Fruit fly (Drosophila melanogaster) whole organism, embryonic: ENCODE data around the gene Gen.

Experiments
- B-H2 ChIP-seq: fragments of 200-800 bp; sonication (Bioruptor generic); optimal IDR thresholded peaks from 2 replicates; lab custom pipeline; 2018; ENCODE audit warnings: missing biosample characterization, mild to moderate bottlenecking, missing genetic modification characterization
- CG10543 ChIP-seq: fragments of 200-800 bp; sonication (Bioruptor generic); optimal IDR thresholded peaks from 3 replicates; lab custom pipeline; 2017; ENCODE audit warnings: missing biosample characterization, mild to moderate bottlenecking, missing genetic modification characterization, moderate library complexity
- CG10979 ChIP-seq: fragments of 200-800 bp; sonication (Bioruptor generic); optimal IDR thresholded peaks from 2 replicates; lab custom pipeline; 2018; ENCODE audit warnings: missing biosample characterization, mild to moderate bottlenecking, missing genetic modification characterization, moderate library complexity
- CG11398 ChIP-seq: fragments of 200-800 bp; sonication (Bioruptor generic); optimal IDR thresholded peaks from 2 replicates; lab custom pipeline; 2016; ENCODE audit warnings: missing biosample characterization, missing genetic modification characterization
- CG12155 ChIP-seq: fragments of 200-800 bp; sonication (Bioruptor generic); optimal IDR thresholded peaks from 3 replicates; lab custom pipeline; 2016; ENCODE audit warnings: missing biosample characterization, missing genetic modification characterization
- CG14667 ChIP-seq: fragments of 200-800 bp; sonication (Bioruptor generic); IDR thresholded peaks from 2 replicates; pipeline ENCODE4 v1.3.6; 2022; ENCODE audit warnings: missing biosample characterization, missing genetic modification characterization
- CG14965 ChIP-seq: fragments of 200-800 bp; sonication (Bioruptor generic); optimal IDR thresholded peaks from 2 replicates; lab custom pipeline; 2016; ENCODE audit warnings: missing biosample characterization, missing genetic modification characterization, borderline replicate concordance
- CG15011 ChIP-seq: fragments of 200-800 bp; sonication (Bioruptor generic); optimal IDR thresholded peaks from 3 replicates; lab custom pipeline; 2018; ENCODE audit warnings: missing biosample characterization, mild to moderate bottlenecking, missing genetic modification characterization
- CG15601 ChIP-seq: fragments of 200-800 bp; sonication (Bioruptor generic); optimal IDR thresholded peaks from 3 replicates; lab custom pipeline; 2019; ENCODE audit warnings: missing biosample characterization, mild to moderate bottlenecking, missing genetic modification characterization, moderate library complexity
- CG18011 ChIP-seq: fragments of 200-800 bp; sonication (Bioruptor generic); optimal IDR thresholded peaks from 2 replicates; lab custom pipeline; 2017; ENCODE audit warnings: missing biosample characterization, missing genetic modification characterization, mild to moderate bottlenecking, moderate library complexity, missing genotype
- CG30403 ChIP-seq: fragments of 200-800 bp; sonication (Bioruptor generic); optimal IDR thresholded peaks from 3 replicates; lab custom pipeline; 2016; ENCODE audit warnings: missing biosample characterization, missing genetic modification characterization
- CG3065 ChIP-seq: fragments of 200-800 bp; sonication (Bioruptor generic); optimal IDR thresholded peaks from 2 replicates; lab custom pipeline; 2016; ENCODE audit warnings: missing biosample characterization, missing genetic modification characterization
- CG32767 ChIP-seq: fragments of 200-800 bp; sonication (Bioruptor generic); IDR thresholded peaks from 2 replicates; pipeline ENCODE4 v1.3.6; 2022; ENCODE audit warnings: missing biosample characterization, missing genetic modification characterization
- CG3407 ChIP-seq: fragments of 200-800 bp; sonication (Bioruptor generic); optimal IDR thresholded peaks from 2 replicates; lab custom pipeline; 2018; ENCODE audit warnings: missing biosample characterization, mild to moderate bottlenecking, missing genetic modification characterization
- CG34422 ChIP-seq: fragments of 200-800 bp; sonication (Bioruptor generic); IDR thresholded peaks from 3 replicates; pipeline ENCODE4 v1.3.6; 2022; ENCODE audit warnings: missing biosample characterization, missing genetic modification characterization
- CG3838 ChIP-seq: fragments of 200-800 bp; sonication (Bioruptor generic); optimal IDR thresholded peaks from 3 replicates; lab custom pipeline; 2016; ENCODE audit warnings: missing biosample characterization, missing genetic modification characterization
- CG3847 ChIP-seq: fragments of 200-800 bp; sonication (Bioruptor generic); IDR thresholded peaks from 2 replicates; pipeline ENCODE4 v1.3.6; 2022; ENCODE audit warnings: missing biosample characterization, missing genetic modification characterization
- CG4328 ChIP-seq: fragments of 200-800 bp; sonication (Bioruptor generic); optimal IDR thresholded peaks from 3 replicates; lab custom pipeline; 2017; ENCODE audit warnings: missing biosample characterization, missing genetic modification reagents, missing genetic modification characterization
- CG4854 ChIP-seq: fragments of 200-800 bp; sonication (Bioruptor generic); optimal IDR thresholded peaks from 2 replicates; lab custom pipeline; 2016; ENCODE audit warnings: missing biosample characterization, missing genetic modification characterization, inconsistent platforms
- CG5953 ChIP-seq: fragments of 200-800 bp; sonication (Bioruptor generic); IDR thresholded peaks from 2 replicates; pipeline ENCODE4 v1.3.6; 2022; ENCODE audit warnings: missing biosample characterization, missing genetic modification characterization
- CG6813 ChIP-seq: fragments of 200-800 bp; sonication (Bioruptor generic); optimal IDR thresholded peaks from 2 replicates; lab custom pipeline; 2017; ENCODE audit warnings: missing biosample characterization, missing genetic modification characterization, mild to moderate bottlenecking, moderate library complexity, missing genetic modification reagents
- CG8944 ChIP-seq: fragments of 200-800 bp; sonication (Bioruptor generic); optimal IDR thresholded peaks from 3 replicates; lab custom pipeline; 2016; ENCODE audit warnings: missing biosample characterization, missing genetic modification characterization
- CkIIα-i1 ChIP-seq: fragments of 200-800 bp; sonication (Bioruptor generic); IDR thresholded peaks from 2 replicates; pipeline ENCODE4 v1.3.6; 2022; ENCODE audit warnings: missing biosample characterization, missing genetic modification characterization
- Dek ChIP-seq: fragments of 200-800 bp; sonication (Bioruptor generic); optimal IDR thresholded peaks from 3 replicates; lab custom pipeline; 2019; ENCODE audit warnings: missing biosample characterization, mild to moderate bottlenecking, missing genetic modification characterization, moderate library complexity
- Lhr ChIP-seq: fragments of 200-800 bp; sonication (Bioruptor generic); optimal IDR thresholded peaks from 3 replicates; lab custom pipeline; 2017; ENCODE audit warnings: mild to moderate bottlenecking, missing biosample characterization, missing genetic modification reagents, missing genetic modification characterization
- Mes4 ChIP-seq: fragments of 200-800 bp; sonication (Bioruptor generic); optimal IDR thresholded peaks from 2 replicates; lab custom pipeline; 2016; ENCODE audit warnings: missing biosample characterization, missing genetic modification characterization
- Nf-YB ChIP-seq: fragments of 200-800 bp; sonication (Bioruptor generic); optimal IDR thresholded peaks from 3 replicates; lab custom pipeline; 2019; ENCODE audit warnings: missing biosample characterization, mild to moderate bottlenecking, missing genetic modification characterization, moderate library complexity
- Ptx1 ChIP-seq: fragments of 200-800 bp; sonication (Bioruptor generic); IDR thresholded peaks from 2 replicates; pipeline ENCODE4 v1.3.6; 2022; ENCODE audit warnings: missing biosample characterization, missing genetic modification characterization
- Six4 ChIP-seq: fragments of 200-800 bp; sonication (Bioruptor generic); optimal IDR thresholded peaks from 2 replicates; lab custom pipeline; 2016; ENCODE audit warnings: missing biosample characterization, missing genetic modification characterization
- Vsx1 ChIP-seq: fragments of 200-800 bp; sonication (Bioruptor generic); optimal IDR thresholded peaks from 2 replicates; lab custom pipeline; 2017; ENCODE audit warnings: missing biosample characterization, mild to moderate bottlenecking, missing genetic modification characterization, missing genetic modification reagents
- cg ChIP-seq: fragments of 200-800 bp; sonication (Bioruptor generic); optimal IDR thresholded peaks from 3 replicates; lab custom pipeline; 2019; ENCODE audit warnings: missing biosample characterization, mild to moderate bottlenecking, missing genetic modification characterization, moderate library complexity
- dmrt99B ChIP-seq: fragments of 200-800 bp; sonication (Bioruptor generic); optimal IDR thresholded peaks from 2 replicates; lab custom pipeline; 2018; ENCODE audit warnings: missing biosample characterization, mild to moderate bottlenecking, missing genetic modification characterization, moderate library complexity
- dysf ChIP-seq: fragments of 200-800 bp; sonication (Bioruptor generic); IDR thresholded peaks from 3 replicates; pipeline ENCODE4 v1.3.6; 2022; ENCODE audit warnings: missing biosample characterization, missing genetic modification characterization
- en ChIP-seq: fragments of 200-800 bp; sonication (Bioruptor generic); optimal IDR thresholded peaks from 2 replicates; lab custom pipeline; 2016; ENCODE audit warnings: missing biosample characterization, missing genetic modification characterization
- gem ChIP-seq: fragments of 200-800 bp; sonication (Bioruptor generic); optimal IDR thresholded peaks from 2 replicates; lab custom pipeline; 2019; ENCODE audit warnings: missing biosample characterization, mild to moderate bottlenecking, missing genetic modification characterization, moderate library complexity
- grau ChIP-seq: fragments of 200-800 bp; optimal IDR thresholded peaks from 3 replicates; lab custom pipeline; 2019; ENCODE audit warnings: missing biosample characterization, mild to moderate bottlenecking, missing genetic modification characterization, moderate library complexity
- gsb-n ChIP-seq: fragments of 200-800 bp; sonication (Bioruptor generic); optimal IDR thresholded peaks from 3 replicates; lab custom pipeline; 2018; ENCODE audit warnings: missing biosample characterization, mild to moderate bottlenecking, missing genetic modification characterization
- kni ChIP-seq: fragments of 200-800 bp; sonication (Bioruptor generic); optimal IDR thresholded peaks from 3 replicates; lab custom pipeline; 2017; ENCODE audit warnings: mild to moderate bottlenecking, missing biosample characterization, missing genetic modification reagents, missing genetic modification characterization
- knrl ChIP-seq: fragments of 200-800 bp; sonication (Bioruptor generic); IDR thresholded peaks from 3 replicates; pipeline ENCODE4 v1.3.6; 2022; ENCODE audit warnings: missing biosample characterization, missing genetic modification characterization; ENCODE audit not compliant: partially characterized antibody
- lmd ChIP-seq: fragments of 200-800 bp; sonication (Bioruptor generic); IDR thresholded peaks from 2 replicates; pipeline ENCODE4 v1.3.6; 2022; ENCODE audit warnings: missing biosample characterization, missing genetic modification characterization
- lola ChIP-seq, 3 experiments: fragments of >200 bp in 2 of 3; fragments of 200-800 bp in 1 of 3; sonication (Bioruptor generic) in 1 of 3; optimal IDR thresholded peaks; 2 replicates each; lab custom pipeline; 2017 to 2019; ENCODE audit warnings: missing biosample characterization in 3 of 3, missing genetic modification characterization in 3 of 3, mild to moderate bottlenecking in 1 of 3, moderate library complexity in 1 of 3
- lov ChIP-seq, 2 experiments: fragments of 200-800 bp in 1 of 2; fragments of >200 bp in 1 of 2; sonication (Bioruptor generic) in 1 of 2; IDR thresholded peaks in 1 of 2; optimal IDR thresholded peaks in 1 of 2; 2 replicates in 1 of 2; 3 replicates in 1 of 2; pipeline versions ENCODE4 v1.3.6 to Lab custom; 2017 to 2022; ENCODE audit warnings: missing biosample characterization in 1 of 2, missing genetic modification characterization in 1 of 2
- nerfin-1 ChIP-seq: fragments of 200-800 bp; sonication (Bioruptor generic); optimal IDR thresholded peaks from 3 replicates; lab custom pipeline; 2019; ENCODE audit warnings: missing biosample characterization, mild to moderate bottlenecking, missing genetic modification characterization, moderate library complexity
- pum ChIP-seq: fragments of 200-800 bp; sonication (Bioruptor generic); optimal IDR thresholded peaks from 2 replicates; lab custom pipeline; 2016; ENCODE audit warnings: missing biosample characterization, missing genetic modification characterization
- rib ChIP-seq: fragments of 200-800 bp; sonication (Bioruptor generic); IDR thresholded peaks from 2 replicates; pipeline ENCODE4 v1.3.6; 2022; ENCODE audit warnings: missing biosample characterization, missing genetic modification characterization
- ro ChIP-seq: fragments of 200-800 bp; sonication (Bioruptor generic); IDR thresholded peaks from 2 replicates; pipeline ENCODE4 v1.3.6; 2022; ENCODE audit warnings: missing biosample characterization, missing genetic modification characterization
- sens-2 ChIP-seq: fragments of 200-800 bp; sonication (Bioruptor generic); IDR thresholded peaks from 2 replicates; pipeline ENCODE4 v1.3.6; 2022; ENCODE audit warnings: missing biosample characterization, missing genetic modification characterization
- so ChIP-seq: fragments of 200-800 bp; sonication (Bioruptor generic); IDR thresholded peaks from 3 replicates; pipeline ENCODE4 v1.3.6; 2022; ENCODE audit warnings: missing biosample characterization, missing genetic modification characterization
- sr ChIP-seq: fragments of 200-800 bp; sonication (Bioruptor generic); IDR thresholded peaks from 3 replicates; pipeline ENCODE4 v1.3.6; 2022; ENCODE audit warnings: missing biosample characterization, missing genetic modification characterization

Gen gene

dm6 chr3L:5139312-5139711 lies 12.9 kb downstream of the Gen start, which contains the start of the genes Tcs5 and CHMP2B (continued):
- peak; percentile 99 for TF ChIP-seq CG3065
- peak; percentile 99 for TF ChIP-seq gsb-n (tag; lab: Kevin White, UChicago)
- TF ChIP-seq B-H2 (GFP tag; lab: Kevin White, UChicago): peak; percentile 100
- TF ChIP-seq cg (GFP tag; lab: Kevin White, UChicago): no peak
- peak; percentile 100 for TF ChIP-seq so (GFP tag; lab: Robert Waterston, UW)
- TF ChIP-seq pum (GFP tag; lab: Kevin White, UChicago): peak; percentile 100
- peak; percentile 99 for TF ChIP-seq CG15601 (tag; lab: Kevin White, UChicago)
- peak in 1 of 3 experiments; percentile 100 for TF ChIP-seq lola (GFP tag; optimal IDR thresholded peaks at IDR 0.05; lab: Kevin White, UChicago)
- peak; percentile 99 for TF ChIP-seq CG4328 (GFP tag; lab: Kevin White, UChicago)
- peak; percentile 100 for TF ChIP-seq CG8944 (GFP tag; lab: Kevin White, UChicago)
- TF ChIP-seq CG3847 (GFP tag; lab: Robert Waterston, UW): peak; percentile 100
- peak; percentile 91 for TF ChIP-seq Nf-YB (GFP tag; lab: Kevin White, UChicago)
- peak; percentile 100 for TF ChIP-seq Six4 (GFP tag; lab: Kevin White, UChicago)
- peak; percentile 94 for TF ChIP-seq CG18011
- TF ChIP-seq lmd (GFP tag; lab: Robert Waterston, UW): peak; percentile 100
- peak; percentile 99 for TF ChIP-seq CG6813 (GFP tag; lab: Kevin White, UChicago)
- TF ChIP-seq CG11398: peak; percentile 99
- TF ChIP-seq CG34422: peak; percentile 100
- TF ChIP-seq CkIIα-i1 (GFP tag; lab: Robert Waterston, UW): peak; percentile 99
- peak; percentile 92 for TF ChIP-seq CG14965
- TF ChIP-seq nerfin-1 (tag; lab: Kevin White, UChicago): peak; percentile 99
- TF ChIP-seq CG30403 (GFP tag; lab: Kevin White, UChicago): peak; percentile 100
- peak; percentile 99 for TF ChIP-seq CG3407 (GFP tag; lab: Kevin White, UChicago)
- TF ChIP-seq ro: peak; percentile 100
- TF ChIP-seq dysf (GFP tag; lab: Robert Waterston, UW): peak; percentile 100
- peak; percentile 99 for TF ChIP-seq Mes4 (GFP tag; lab: Kevin White, UChicago)
- peak; percentile 99 for TF ChIP-seq en
- TF ChIP-seq CG10979: peak; percentile 100
- TF ChIP-seq kni (GFP tag; lab: Kevin White, UChicago): peak; percentile 98
- peak; percentile 100 for TF ChIP-seq sr (GFP tag; lab: Robert Waterston, UW)
- no peak for TF ChIP-seq lov (optimal IDR thresholded peaks at IDR 0.05; lab: Kevin White, UChicago)
- TF ChIP-seq lov (GFP tag; IDR thresholded peaks at IDR 0.05; lab: Robert Waterston, UW): peak; percentile 100
- peak; percentile 100 for TF ChIP-seq CG4854 (GFP tag; lab: Kevin White, UChicago)
- peak; percentile 99 for TF ChIP-seq CG10543 (GFP tag; lab: Kevin White, UChicago)
- TF ChIP-seq Vsx1 (GFP tag; lab: Kevin White, UChicago): peak; percentile 98
- peak; percentile 99 for TF ChIP-seq CG12155
- peak; percentile 100 for TF ChIP-seq Ptx1 (GFP tag; lab: Robert Waterston, UW)
- TF ChIP-seq CG3838 (GFP tag; lab: Kevin White, UChicago): peak; percentile 99
- peak; percentile 54 for TF ChIP-seq knrl (GFP tag; lab: Robert Waterston, UW)
- peak; percentile 100 for TF ChIP-seq gem
- peak; percentile 100 for TF ChIP-seq sens-2 (GFP tag; lab: Robert Waterston, UW)
- peak; percentile 100 for TF ChIP-seq CG14667 (GFP tag; lab: Robert Waterston, UW)
- peak; percentile 99 for TF ChIP-seq CG15011 (GFP tag; lab: Kevin White, UChicago)
- peak; percentile 99 for TF ChIP-seq grau
- peak; percentile 100 for TF ChIP-seq CG5953
- TF ChIP-seq CG32767 (GFP tag; lab: Robert Waterston, UW): peak; percentile 100
- TF ChIP-seq dmrt99B (tag; lab: Kevin White, UChicago): peak; percentile 99
- TF ChIP-seq Dek: peak; percentile 100
- TF ChIP-seq rib (GFP tag; lab: Robert Waterston, UW): peak; percentile 100
- TF ChIP-seq Lhr (GFP tag; lab: Kevin White, UChicago): peak; percentile 99
